Worm (Caenorhabditis elegans) whole organism, young adult: ENCODE measurements around the gene W02B12.16.

Source experiments
- B0019.2 ChIP-seq: fragments of 200-800 bp; sonication (Bioruptor generic); conservative IDR thresholded peaks from 2 replicates; pipeline ENCODE4 v1.3.6; 2022; ENCODE audit warnings: missing genetic modification reagents, missing genetic modification characterization, missing compliant biosample characterization
- B0261.1 ChIP-seq: sonication (generic microtip); optimal IDR thresholded peaks from 2 replicates; lab custom pipeline; 2016; ENCODE audit warnings: mild to moderate bottlenecking, missing genetic modification characterization, moderate library complexity, missing compliant biosample characterization
- C06A6.2 ChIP-seq: fragments of 200-800 bp; sonication (Bioruptor generic); conservative IDR thresholded peaks from 2 replicates; pipeline ENCODE4 v1.3.6; 2022; ENCODE audit warnings: missing genetic modification characterization, missing compliant biosample characterization
- C17E4.6 ChIP-seq: fragments of 200-800 bp; sonication (Bioruptor generic); IDR thresholded peaks from 2 replicates; pipeline ENCODE4 v1.3.6; 2022; ENCODE audit warnings: missing genetic modification reagents, missing genetic modification characterization, missing compliant biosample characterization
- D2030.7 ChIP-seq: fragments of 200-800 bp; sonication (Bioruptor generic); IDR thresholded peaks from 2 replicates; pipeline ENCODE4 v1.3.6; 2022; ENCODE audit warnings: missing genetic modification reagents, missing genetic modification characterization, missing compliant biosample characterization
- F22D6.2 ChIP-seq: sonication (generic microtip); optimal IDR thresholded peaks from 2 replicates; lab custom pipeline; 2016; ENCODE audit warnings: mild to moderate bottlenecking, missing genetic modification characterization, missing compliant biosample characterization
- F23B12.7 ChIP-seq: sonication (generic microtip); optimal IDR thresholded peaks from 2 replicates; lab custom pipeline; 2017; ENCODE audit warnings: missing genetic modification characterization, mild to moderate bottlenecking, missing compliant biosample characterization, antibody characterized with exemption, moderate library complexity; ENCODE audit not compliant: insufficient read depth
- F39B2.1 ChIP-seq: fragments of 200-800 bp; sonication (Bioruptor generic); IDR thresholded peaks from 2 replicates; pipeline ENCODE4 v1.3.6; 2022; ENCODE audit warnings: missing genetic modification reagents, missing genetic modification characterization, missing compliant biosample characterization
- F52B5.7 ChIP-seq: sonication (generic microtip); optimal IDR thresholded peaks from 2 replicates; lab custom pipeline; 2016; ENCODE audit warnings: mild to moderate bottlenecking, missing genetic modification characterization, missing compliant biosample characterization
- Y53F4B.3 ChIP-seq: fragments of 200-800 bp; sonication (Bioruptor generic); IDR thresholded peaks from 2 replicates; pipeline ENCODE4 v1.3.6; 2022; ENCODE audit warnings: missing genetic modification reagents, missing genetic modification characterization, missing compliant biosample characterization
- Y95B8A.8 ChIP-seq: fragments of 200-800 bp; sonication (Bioruptor generic); IDR thresholded peaks from 2 replicates; pipeline ENCODE4 v1.3.6; 2022; ENCODE audit warnings: missing genetic modification reagents, missing genetic modification characterization, missing compliant biosample characterization
- ama-1 ChIP-seq, 3 experiments: fragments of 150-350 bp in 1 of 3; sonication (generic microtip) in 2 of 3; optimal IDR thresholded peaks; 2 replicates each; lab custom pipeline; 2014 to 2018; ENCODE audit warnings: missing biosample characterization in 2 of 3, missing genetic modification characterization in 2 of 3, missing genetic modification reagents in 2 of 3
- atf-7 ChIP-seq: sonication (generic microtip); optimal IDR thresholded peaks from 2 replicates; lab custom pipeline; 2017; ENCODE audit warnings: mild to moderate bottlenecking, missing genetic modification characterization, missing compliant biosample characterization
- attf-5 ChIP-seq: fragments of 200-800 bp; sonication (Bioruptor generic); optimal IDR thresholded peaks from 2 replicates; lab custom pipeline; 2018; ENCODE audit warnings: mild to moderate bottlenecking, missing genetic modification characterization, missing compliant biosample characterization
- attf-6 ChIP-seq: fragments of 200-800 bp; sonication (Bioruptor generic); IDR thresholded peaks from 2 replicates; pipeline ENCODE4 v1.3.6; 2022; ENCODE audit warnings: missing genetic modification reagents, missing genetic modification characterization, missing compliant biosample characterization
- ceh-91 ChIP-seq: fragments of 200-800 bp; sonication (Bioruptor generic); IDR thresholded peaks from 2 replicates; pipeline ENCODE4 v1.3.6; 2022; ENCODE audit warnings: missing genetic modification reagents, missing genetic modification characterization, missing compliant biosample characterization
- efl-1 ChIP-seq: fragments of 150-350 bp; optimal IDR thresholded peaks from 2 replicates; lab custom pipeline; 2014; ENCODE audit warnings: missing biosample characterization, missing genetic modification reagents, missing genetic modification characterization
- egl-18 ChIP-seq: fragments of 200-800 bp; sonication (Bioruptor generic); IDR thresholded peaks from 2 replicates; pipeline ENCODE4 v1.3.6; 2022; ENCODE audit warnings: missing genetic modification reagents, missing genetic modification characterization, missing compliant biosample characterization
- egl-44 ChIP-seq: fragments of 200-800 bp; sonication (Bioruptor generic); IDR thresholded peaks from 2 replicates; pipeline ENCODE4 v1.3.6; 2022; ENCODE audit warnings: missing genetic modification reagents, missing genetic modification characterization, missing compliant biosample characterization
- ekl-4 ChIP-seq: fragments of 200-800 bp; sonication (Bioruptor generic); IDR thresholded peaks from 2 replicates; pipeline ENCODE4 v1.3.6; 2022; ENCODE audit warnings: missing genetic modification reagents, missing genetic modification characterization, missing compliant biosample characterization
- gei-17 ChIP-seq: fragments of 200-800 bp; sonication (Bioruptor generic); optimal IDR thresholded peaks from 2 replicates; lab custom pipeline; 2018; ENCODE audit warnings: mild to moderate bottlenecking, missing genetic modification characterization, missing compliant biosample characterization
- hmg-1.2 ChIP-seq: fragments of 200-800 bp; sonication (Bioruptor generic); IDR thresholded peaks from 2 replicates; pipeline ENCODE4 v1.3.6; 2022; ENCODE audit warnings: missing genetic modification reagents, missing genetic modification characterization, missing compliant biosample characterization
- hrde-1 ChIP-seq: sonication (generic microtip); optimal IDR thresholded peaks from 2 replicates; lab custom pipeline; 2016; ENCODE audit warnings: missing genetic modification characterization, mild to moderate bottlenecking, missing compliant biosample characterization, moderate library complexity, missing genotype, missing genetic modification reagents, borderline replicate concordance
- let-526 ChIP-seq: fragments of 200-800 bp; sonication (Bioruptor generic); IDR thresholded peaks from 2 replicates; pipeline ENCODE4 v1.3.6; 2022; ENCODE audit warnings: missing genetic modification reagents, missing genetic modification characterization, missing compliant biosample characterization
- lir-1 ChIP-seq: fragments of 200-800 bp; sonication (Bioruptor generic); conservative IDR thresholded peaks from 2 replicates; pipeline ENCODE4 v1.3.6; 2022; ENCODE audit warnings: missing genetic modification reagents, missing genetic modification characterization, missing compliant biosample characterization
- lsl-1 ChIP-seq: fragments of 200-800 bp; sonication (Bioruptor generic); optimal IDR thresholded peaks from 2 replicates; lab custom pipeline; 2018; ENCODE audit warnings: mild to moderate bottlenecking, missing genetic modification characterization, moderate library complexity, missing compliant biosample characterization
- madf-10 ChIP-seq: sonication (generic microtip); optimal IDR thresholded peaks from 2 replicates; lab custom pipeline; 2016; ENCODE audit warnings: mild to moderate bottlenecking, missing genetic modification characterization, missing compliant biosample characterization
- madf-8 ChIP-seq: fragments of 200-800 bp; sonication (Bioruptor generic); conservative IDR thresholded peaks from 2 replicates; pipeline ENCODE4 v1.3.6; 2022; ENCODE audit warnings: missing genetic modification reagents, missing genetic modification characterization, missing compliant biosample characterization
- mcd-1 ChIP-seq: fragments of 200-800 bp; sonication (Bioruptor generic); IDR thresholded peaks from 2 replicates; pipeline ENCODE4 v1.3.6; 2022; ENCODE audit warnings: missing genetic modification reagents, missing genetic modification characterization, missing compliant biosample characterization
- nhr-179 ChIP-seq: sonication (generic microtip); optimal IDR thresholded peaks from 2 replicates; lab custom pipeline; 2016; ENCODE audit warnings: mild to moderate bottlenecking, missing genetic modification characterization, missing compliant biosample characterization
- nhr-80 ChIP-seq: sonication (generic microtip); optimal IDR thresholded peaks from 2 replicates; lab custom pipeline; 2016; ENCODE audit warnings: missing genetic modification characterization, missing compliant biosample characterization
- pbrm-1 ChIP-seq: fragments of 200-800 bp; sonication (Bioruptor generic); IDR thresholded peaks from 2 replicates; pipeline ENCODE4 v1.3.6; 2022; ENCODE audit warnings: missing genetic modification reagents, missing genetic modification characterization, missing compliant biosample characterization
- rec-8 ChIP-seq, 2 experiments: sonication (generic microtip); optimal IDR thresholded peaks; 2 replicates each; lab custom pipeline; 2016; ENCODE audit warnings: mild to moderate bottlenecking in 2 of 2, missing genetic modification characterization in 2 of 2, missing genetic modification reagents in 2 of 2, missing genotype in 2 of 2, missing biosample characterization in 1 of 2, missing compliant biosample characterization in 1 of 2, moderate library complexity in 1 of 2
- sdz-38 ChIP-seq: sonication (generic microtip); optimal IDR thresholded peaks from 2 replicates; lab custom pipeline; 2016; ENCODE audit warnings: missing genotype, missing genetic modification characterization, missing compliant biosample characterization
- snpc-1.3 ChIP-seq: sonication (generic microtip); optimal IDR thresholded peaks from 2 replicates; lab custom pipeline; 2017; ENCODE audit warnings: missing genetic modification characterization, mild to moderate bottlenecking, missing compliant biosample characterization, antibody characterized with exemption, moderate library complexity, missing genotype, missing genetic modification reagents; ENCODE audit not compliant: insufficient read depth
- snpc-3.4 ChIP-seq: sonication (generic microtip); optimal IDR thresholded peaks from 2 replicates; lab custom pipeline; 2017; ENCODE audit warnings: missing genetic modification characterization, mild to moderate bottlenecking, missing compliant biosample characterization, antibody characterized with exemption, moderate library complexity, missing genotype, missing genetic modification reagents
- sptf-2 ChIP-seq: fragments of 200-800 bp; sonication (Bioruptor generic); optimal IDR thresholded peaks from 2 replicates; lab custom pipeline; 2018; ENCODE audit warnings: mild to moderate bottlenecking, missing genetic modification characterization, missing compliant biosample characterization
- tbp1 ChIP-seq: fragments of 200-800 bp; sonication (Bioruptor generic); optimal IDR thresholded peaks from 2 replicates; lab custom pipeline; 2018; ENCODE audit warnings: mild to moderate bottlenecking, missing genetic modification characterization, missing compliant biosample characterization
- tlf-1 ChIP-seq: fragments of 200-800 bp; sonication (Bioruptor generic); optimal IDR thresholded peaks from 2 replicates; lab custom pipeline; 2018; ENCODE audit warnings: mild to moderate bottlenecking, missing genetic modification characterization, missing compliant biosample characterization
- zfh-2 ChIP-seq: fragments of 200-800 bp; sonication (Bioruptor generic); conservative IDR thresholded peaks from 2 replicates; pipeline ENCODE4 v1.3.6; 2022; ENCODE audit warnings: missing genetic modification reagents, missing genetic modification characterization, missing compliant biosample characterization
- ztf-26 ChIP-seq: sonication (generic microtip); optimal IDR thresholded peaks from 2 replicates; lab custom pipeline; 2017; ENCODE audit warnings: missing genetic modification characterization, missing compliant biosample characterization
- ztf-28 ChIP-seq: fragments of 200-800 bp; sonication (Bioruptor generic); IDR thresholded peaks from 2 replicates; pipeline ENCODE4 v1.3.6; 2022; ENCODE audit warnings: missing genetic modification reagents, missing genetic modification characterization, missing compliant biosample characterization

The W02B12.16 gene

ce11 chrII:11476410-11476809 is at the start of gene W02B12.16:
TSS of gene W02B12.16 (minus strand) at chrII:11476510.
- no peak for TF ChIP-seq F52B5.7
- no peak for TF ChIP-seq ztf-26 (tag; lab: Kevin White, UChicago)
- no peak for TF ChIP-seq rec-8 (tag; optimal IDR thresholded peaks at IDR 0.05; lab: Kevin White, UChicago)
- TF ChIP-seq sptf-2 (GFP tag; lab: Kevin White, UChicago), result no peak
- TF ChIP-seq let-526 (GFP tag; lab: Robert Waterston, UW), result no peak
- TF ChIP-seq sdz-38 (tag; lab: Kevin White, UChicago), result no peak
- TF ChIP-seq ekl-4, result no peak
- TF ChIP-seq B0019.2, result no peak
- TF ChIP-seq ceh-91 (GFP tag; lab: Robert Waterston, UW), result no peak
- no peak for TF ChIP-seq madf-10 (tag; lab: Kevin White, UChicago)
- TF ChIP-seq lir-1, result no peak
- TF ChIP-seq C17E4.6, result no peak
- TF ChIP-seq egl-18 (GFP tag; lab: Robert Waterston, UW), result no peak
- no peak for TF ChIP-seq lsl-1
- no peak for TF ChIP-seq mcd-1 (GFP tag; lab: Robert Waterston, UW)
- no peak for TF ChIP-seq attf-5
- TF ChIP-seq attf-6 (GFP tag; lab: Robert Waterston, UW), result no peak

ce11 chrII:11521300-11521699 is 45.0 kb upstream of the W02B12.16 start, which contains the start of gene Y62F5A.10:
TSS of gene Y62F5A.10 (plus strand) at chrII:11521600.
- TF ChIP-seq madf-8 (no peak), D2030.7 (GFP tag; lab: Robert Waterston, UW) (no peak), madf-10 (tag; lab: Kevin White, UChicago) (no peak)

ce11 chrII:11518184-11518583 is 41.9 kb upstream of the W02B12.16 start, which contains the start of gene B0334.10:
TSS of gene B0334.10 (plus strand) at chrII:11518484.
- TF ChIP-seq efl-1 (GFP tag; lab: Kevin White, UChicago) (no peak), gei-17 (GFP tag; lab: Kevin White, UChicago) (no peak), zfh-2 (GFP tag; lab: Robert Waterston, UW) (no peak), snpc-3.4 (tag; lab: Kevin White, UChicago) (no peak), F39B2.1 (GFP tag; lab: Robert Waterston, UW) (no peak), let-526 (GFP tag; lab: Robert Waterston, UW) (no peak), atf-7 (no peak), B0261.1 (tag; lab: Kevin White, UChicago) (no peak), sdz-38 (tag; lab: Kevin White, UChicago) (no peak), F52B5.7 (no peak), snpc-1.3 (tag; lab: Kevin White, UChicago) (no peak), nhr-80 (no peak), lsl-1 (no peak)

- no peak for TF ChIP-seq Y53F4B.3
- TF ChIP-seq Y95B8A.8 (GFP tag; lab: Robert Waterston, UW), result no peak
- no peak for TF ChIP-seq ztf-26 (tag; lab: Kevin White, UChicago)
- no peak for TF ChIP-seq C06A6.2 (GFP tag; lab: Robert Waterston, UW)
- no peak for TF ChIP-seq F22D6.2 (tag; lab: Kevin White, UChicago)
- no peak for TF ChIP-seq ama-1 (optimal IDR thresholded peaks at IDR 0.05; lab: Kevin White, UChicago)
- TF ChIP-seq ama-1 (GFP tag; optimal IDR thresholded peaks at IDR 0.05; lab: Kevin White, UChicago), result no peak
- TF ChIP-seq pbrm-1 (GFP tag; lab: Robert Waterston, UW), result no peak
- TF ChIP-seq hmg-1.2, result no peak
- no peak for TF ChIP-seq tbp1 (GFP tag; lab: Kevin White, UChicago)
- TF ChIP-seq nhr-179 (tag; lab: Kevin White, UChicago), result no peak
- TF ChIP-seq tlf-1 (GFP tag; lab: Kevin White, UChicago), result no peak
- no peak for TF ChIP-seq F23B12.7 (tag; lab: Kevin White, UChicago)
- TF ChIP-seq ztf-28, result no peak
- TF ChIP-seq hrde-1 (tag; lab: Kevin White, UChicago), result no peak
- no peak for TF ChIP-seq egl-44
Observed at ce11 chrII:11514775-11515174, 38.5 kb upstream of the W02B12.16 start, which contains the start of gene srh-44. TSS of gene srh-44 (plus strand) at chrII:11515075.
